Worm (Caenorhabditis elegans) whole organism, L1 larva: ENCODE data around the gene ubc-6.
"Not testable (repeated sequence)": the region's sequence is repeated elsewhere in the genome, so short reads cannot be mapped to it uniquely, and the experiment has no call there.

Source experiments
- C04F5.9 ChIP-seq: sonication (generic microtip); optimal IDR thresholded peaks from 2 replicates; lab custom pipeline; 2016; ENCODE audit warnings: missing genetic modification characterization, missing compliant biosample characterization
- C16A3.4 ChIP-seq: fragments of 150-350 bp; optimal IDR thresholded peaks from 2 replicates; lab custom pipeline; 2014; ENCODE audit warnings: missing biosample characterization, missing genetic modification characterization
- F16B12.6 ChIP-seq: fragments of 150-350 bp; optimal IDR thresholded peaks from 2 replicates; lab custom pipeline; 2014; ENCODE audit warnings: missing biosample characterization, missing genetic modification characterization
- Y116A8C.19 ChIP-seq: sonication (generic microtip); optimal IDR thresholded peaks from 2 replicates; lab custom pipeline; 2016; ENCODE audit warnings: missing compliant biosample characterization, missing genetic modification characterization, borderline replicate concordance
- alr-1 ChIP-seq: fragments of 200-800 bp; sonication (Bioruptor generic); optimal IDR thresholded peaks from 2 replicates; lab custom pipeline; 2018; ENCODE audit warnings: borderline replicate concordance, mild to moderate bottlenecking, missing genetic modification characterization, missing compliant biosample characterization
- aly-2 ChIP-seq: fragments of 150-350 bp; optimal IDR thresholded peaks from 2 replicates; lab custom pipeline; 2014; ENCODE audit warnings: missing biosample characterization, missing genetic modification characterization
- ceh-63 ChIP-seq: fragments of 200-800 bp; sonication (Bioruptor generic); optimal IDR thresholded peaks from 2 replicates; lab custom pipeline; 2018; ENCODE audit warnings: mild to moderate bottlenecking, missing genetic modification characterization, missing compliant biosample characterization
- ceh-82 ChIP-seq, 3 experiments: fragments of 150-350 bp in 1 of 3; sonication (generic microtip) in 2 of 3; optimal IDR thresholded peaks; 2 replicates each; lab custom pipeline; 2014 to 2017; ENCODE audit warnings: missing biosample characterization in 3 of 3, missing genetic modification characterization in 3 of 3
- ceh-88 ChIP-seq: fragments of 200-800 bp; sonication (Bioruptor generic); IDR thresholded peaks from 2 replicates; pipeline ENCODE4 v1.3.6; 2022; ENCODE audit warnings: missing genetic modification characterization, missing compliant biosample characterization
- ces-1 ChIP-seq: fragments of 150-350 bp; optimal IDR thresholded peaks from 2 replicates; lab custom pipeline; 2014; ENCODE audit warnings: missing biosample characterization, missing genetic modification reagents, missing genetic modification characterization
- dsc-1 ChIP-seq: sonication (generic microtip); optimal IDR thresholded peaks from 2 replicates; lab custom pipeline; 2016; ENCODE audit warnings: mild to moderate bottlenecking, missing genetic modification characterization, missing compliant biosample characterization
- efl-1 ChIP-seq, 4 experiments: fragments of 150-350 bp; optimal IDR thresholded peaks in 3 of 4; peaks in 1 of 4; 1 replicate in 1 of 4; 2 replicates in 3 of 4; lab custom pipeline; 2014; ENCODE audit warnings: missing biosample characterization in 2 of 4, missing genetic modification characterization in 2 of 4, missing genetic modification reagents in 2 of 4
- egl-27 ChIP-seq, 2 experiments: fragments of 150-350 bp in 1 of 2; sonication (generic microtip); optimal IDR thresholded peaks; 3 replicates each; lab custom pipeline; 2017 to 2018; ENCODE audit warnings: missing biosample characterization in 2 of 2, missing genetic modification characterization in 2 of 2, missing genetic modification reagents in 2 of 2
- elt-3 ChIP-seq, 6 experiments: fragments of 150-350 bp in 1 of 6; sonication (generic microtip); optimal IDR thresholded peaks; 2 replicates each; lab custom pipeline; 2017 to 2018; ENCODE audit warnings: missing biosample characterization in 6 of 6, missing genetic modification characterization in 6 of 6, inconsistent platforms in 1 of 6
- ets-5 ChIP-seq: fragments of 200-800 bp; sonication (Bioruptor generic); IDR thresholded peaks from 2 replicates; pipeline ENCODE4 v1.3.6; 2022; ENCODE audit warnings: missing genetic modification characterization, missing compliant biosample characterization
- fkh-10 ChIP-seq: sonication (generic microtip); optimal IDR thresholded peaks from 2 replicates; lab custom pipeline; 2017; ENCODE audit warnings: missing biosample characterization, missing genetic modification reagents, missing genetic modification characterization
- fkh-4 ChIP-seq: sonication (generic microtip); optimal IDR thresholded peaks from 2 replicates; lab custom pipeline; 2016; ENCODE audit warnings: missing compliant biosample characterization, missing genetic modification characterization, borderline replicate concordance
- fkh-8 ChIP-seq: sonication (generic microtip); optimal IDR thresholded peaks from 2 replicates; lab custom pipeline; 2016; ENCODE audit warnings: mild to moderate bottlenecking, missing genetic modification characterization, missing compliant biosample characterization
- fos-1 ChIP-seq: fragments of 150-350 bp; optimal IDR thresholded peaks from 2 replicates; lab custom pipeline; 2014; ENCODE audit warnings: missing biosample characterization, missing genetic modification characterization
- irx-1 ChIP-seq: sonication (generic microtip); optimal IDR thresholded peaks from 2 replicates; lab custom pipeline; 2016; ENCODE audit warnings: missing genetic modification characterization, missing compliant biosample characterization
- lin-14 ChIP-seq: fragments of 200-800 bp; sonication (Bioruptor generic); optimal IDR thresholded peaks from 2 replicates; lab custom pipeline; 2018; ENCODE audit warnings: mild to moderate bottlenecking, missing genetic modification characterization, moderate library complexity, missing compliant biosample characterization
- lin-35 ChIP-seq, 2 experiments: fragments of 150-350 bp; optimal IDR thresholded peaks; 2 replicates each; lab custom pipeline; 2014; ENCODE audit warnings: missing biosample characterization in 2 of 2, missing genetic modification characterization in 2 of 2, missing genetic modification reagents in 2 of 2
- lir-3 ChIP-seq: sonication (generic microtip); optimal IDR thresholded peaks from 2 replicates; lab custom pipeline; 2016; ENCODE audit warnings: mild to moderate bottlenecking, missing genetic modification characterization, moderate library complexity, missing compliant biosample characterization; ENCODE audit not compliant: poor library complexity
- lsy-2 ChIP-seq, 2 experiments: fragments of 150-350 bp; optimal IDR thresholded peaks; 2 replicates each; lab custom pipeline; 2014; ENCODE audit warnings: missing biosample characterization in 2 of 2, missing genetic modification characterization in 2 of 2
- mdl-1 ChIP-seq, 2 experiments: fragments of 150-350 bp; optimal IDR thresholded peaks; 2 replicates each; lab custom pipeline; 2014 to 2017; ENCODE audit warnings: missing biosample characterization in 2 of 2, missing genetic modification characterization in 2 of 2, inconsistent platforms in 1 of 2
- mef-2 ChIP-seq: fragments of 150-350 bp; optimal IDR thresholded peaks from 2 replicates; lab custom pipeline; 2014; ENCODE audit warnings: missing biosample characterization, missing genetic modification characterization
- mep-1 ChIP-seq: fragments of 150-350 bp; optimal IDR thresholded peaks from 2 replicates; lab custom pipeline; 2014; ENCODE audit warnings: missing biosample characterization, missing genetic modification characterization
- nhr-12 ChIP-seq: sonication (generic microtip); optimal IDR thresholded peaks from 2 replicates; lab custom pipeline; 2017; ENCODE audit warnings: missing biosample characterization, missing genetic modification characterization
- nhr-19 ChIP-seq: fragments of 200-800 bp; sonication (Bioruptor generic); conservative IDR thresholded peaks from 2 replicates; pipeline ENCODE4 v1.3.6; 2022; ENCODE audit warnings: missing genetic modification characterization, missing compliant biosample characterization
- nhr-20 ChIP-seq: sonication (generic microtip); optimal IDR thresholded peaks from 2 replicates; lab custom pipeline; 2016; ENCODE audit warnings: mild to moderate bottlenecking, missing genetic modification characterization, missing compliant biosample characterization
- nhr-71 ChIP-seq: sonication (generic microtip); optimal IDR thresholded peaks from 2 replicates; lab custom pipeline; 2016; ENCODE audit warnings: mild to moderate bottlenecking, missing genetic modification characterization, moderate library complexity, missing compliant biosample characterization
- nhr-76 ChIP-seq: sonication (generic microtip); optimal IDR thresholded peaks from 2 replicates; lab custom pipeline; 2017; ENCODE audit warnings: missing biosample characterization, missing genetic modification characterization
- nhr-85 ChIP-seq: sonication (generic microtip); peaks from one replicate; lab custom pipeline; 2016; ENCODE audit warnings: missing genetic modification characterization, inconsistent platforms, missing compliant biosample characterization
- nhr-90 ChIP-seq: sonication (generic microtip); optimal IDR thresholded peaks from 2 replicates; lab custom pipeline; 2016; ENCODE audit warnings: mild to moderate bottlenecking, missing genetic modification characterization, missing compliant biosample characterization; ENCODE audit not compliant: poor library complexity
- pax-3 ChIP-seq: fragments of 200-800 bp; sonication (Bioruptor generic); optimal IDR thresholded peaks from 2 replicates; lab custom pipeline; 2018; ENCODE audit warnings: mild to moderate bottlenecking, missing genetic modification characterization, moderate library complexity, missing compliant biosample characterization
- pqm-1 ChIP-seq: sonication (generic microtip); optimal IDR thresholded peaks from 3 replicates; lab custom pipeline; 2017; ENCODE audit warnings: missing biosample characterization, missing genetic modification characterization
- rnt-1 ChIP-seq: sonication (generic microtip); optimal IDR thresholded peaks from 2 replicates; lab custom pipeline; 2016; ENCODE audit warnings: mild to moderate bottlenecking, missing genetic modification characterization, moderate library complexity, missing compliant biosample characterization
- skn-1 ChIP-seq: fragments of 150-350 bp; optimal IDR thresholded peaks from 2 replicates; lab custom pipeline; 2014; ENCODE audit warnings: missing biosample characterization, missing genetic modification characterization
- snu-23 ChIP-seq: sonication (generic microtip); optimal IDR thresholded peaks from 2 replicates; lab custom pipeline; 2016; ENCODE audit warnings: missing genetic modification characterization, missing compliant biosample characterization
- sox-4 ChIP-seq: sonication (generic microtip); optimal IDR thresholded peaks from 2 replicates; lab custom pipeline; 2016; ENCODE audit warnings: missing genetic modification characterization, missing compliant biosample characterization
- sup-37 ChIP-seq: fragments of 200-800 bp; sonication (Bioruptor generic); optimal IDR thresholded peaks from 2 replicates; lab custom pipeline; 2018; ENCODE audit warnings: mild to moderate bottlenecking, missing genetic modification characterization, missing compliant biosample characterization
- tlp-1 ChIP-seq: fragments of 150-350 bp; optimal IDR thresholded peaks from 2 replicates; lab custom pipeline; 2014; ENCODE audit warnings: missing biosample characterization, missing genetic modification characterization
- unc-130 ChIP-seq: fragments of 150-350 bp; optimal IDR thresholded peaks from 2 replicates; lab custom pipeline; 2017; ENCODE audit warnings: missing biosample characterization, missing genetic modification characterization, inconsistent platforms
- unc-62 ChIP-seq: fragments of 150-350 bp; optimal IDR thresholded peaks from 2 replicates; lab custom pipeline; 2014; ENCODE audit warnings: missing biosample characterization, missing genetic modification reagents, missing genetic modification characterization
- unc-86 ChIP-seq: sonication (generic microtip); optimal IDR thresholded peaks from 2 replicates; lab custom pipeline; 2016; ENCODE audit warnings: missing genetic modification characterization, missing compliant biosample characterization
- zag-1 ChIP-seq: fragments of 150-350 bp; optimal IDR thresholded peaks from 2 replicates; lab custom pipeline; 2014; ENCODE audit warnings: missing biosample characterization, missing genetic modification characterization
- zip-4 ChIP-seq: fragments of 200-800 bp; sonication (Bioruptor generic); optimal IDR thresholded peaks from 2 replicates; lab custom pipeline; 2018; ENCODE audit warnings: mild to moderate bottlenecking, missing genetic modification characterization, moderate library complexity, missing compliant biosample characterization
- ztf-11 ChIP-seq, 2 experiments: sonication (generic microtip); optimal IDR thresholded peaks; 2 replicates each; lab custom pipeline; 2016 to 2017; ENCODE audit warnings: missing genetic modification characterization in 2 of 2, missing biosample characterization in 1 of 2, missing compliant biosample characterization in 1 of 2

Gene ubc-6

DNA sequence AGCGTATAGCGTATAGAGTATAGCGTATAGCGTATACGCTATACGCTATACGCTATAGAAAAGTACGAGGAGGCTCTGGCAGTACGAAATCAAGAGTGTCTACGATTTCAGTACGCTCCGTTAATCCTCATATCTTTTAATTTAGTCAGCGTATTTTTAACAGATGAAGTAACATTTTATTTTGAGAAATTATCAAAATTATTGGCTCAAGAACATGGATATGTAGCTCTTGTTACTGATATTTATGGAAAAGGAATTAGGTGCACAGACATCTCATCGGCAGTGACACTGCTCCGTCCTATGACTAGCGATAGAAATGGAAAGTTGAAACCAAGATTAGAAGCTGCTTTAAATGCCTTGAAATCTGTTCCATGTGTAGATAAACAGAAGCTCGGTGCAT is 44.0 kb upstream of the ubc-6 start, which contains the start of gene K02A2.1:
TSS of gene K02A2.1 (plus strand) at position 301 of the 400 bp plus-strand sequence.
- TF ChIP-seq elt-3 (tag; optimal IDR thresholded peaks at IDR 0.05; lab: Kevin White, UChicago); efl-1 (optimal IDR thresholded peaks at IDR 0.05; lab: Kevin White, UChicago); efl-1 (GFP tag; optimal IDR thresholded peaks at IDR 0.05 in 1 of 2; lab: Kevin White, UChicago); pax-3 (tag; lab: Kevin White, UChicago): not testable (repeated sequence)

DNA sequence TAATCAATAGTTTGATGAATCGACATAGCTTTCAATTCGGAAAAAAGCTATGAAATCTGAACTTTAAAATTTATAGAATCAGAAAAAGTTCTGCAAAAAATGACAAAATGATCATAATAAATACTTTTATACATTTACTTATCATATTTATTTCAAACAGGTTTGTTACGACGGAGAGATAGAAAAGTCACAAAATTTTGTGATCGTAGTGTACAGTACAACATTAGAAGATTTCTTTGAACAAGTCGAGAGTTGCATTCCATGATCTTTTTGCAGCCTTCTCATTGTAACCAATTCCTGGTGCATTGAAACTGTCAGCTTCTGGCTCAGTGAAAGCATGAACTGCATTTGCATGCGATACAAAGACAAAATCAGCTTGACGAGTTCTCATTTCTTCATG is 22.8 kb upstream of the ubc-6 start, which contains the start of gene D1022.3:
TSS of gene D1022.3 (minus strand) at position 101 of the 400 bp plus-strand sequence.
- TF ChIP-seq ets-5 (GFP tag; lab: Robert Waterston, UW), result no peak
- TF ChIP-seq snu-23 (GFP tag; lab: Kevin White, UChicago), result no peak
- TF ChIP-seq sox-4 (tag; lab: Kevin White, UChicago), result no peak
- TF ChIP-seq egl-27 (tag; optimal IDR thresholded peaks at IDR 0.05; lab: Kevin White, UChicago), result no peak
- TF ChIP-seq nhr-19 (GFP tag; lab: Robert Waterston, UW), result no peak
- TF ChIP-seq nhr-90 (tag; lab: Kevin White, UChicago), result no peak
- TF ChIP-seq skn-1 (tag; lab: Kevin White, UChicago), result no peak
- TF ChIP-seq lin-14 (GFP tag; lab: Kevin White, UChicago), result no peak
- no peak for TF ChIP-seq nhr-12 (tag; lab: Kevin White, UChicago)
- TF ChIP-seq ceh-63, result no peak
- no peak for TF ChIP-seq nhr-76

DNA sequence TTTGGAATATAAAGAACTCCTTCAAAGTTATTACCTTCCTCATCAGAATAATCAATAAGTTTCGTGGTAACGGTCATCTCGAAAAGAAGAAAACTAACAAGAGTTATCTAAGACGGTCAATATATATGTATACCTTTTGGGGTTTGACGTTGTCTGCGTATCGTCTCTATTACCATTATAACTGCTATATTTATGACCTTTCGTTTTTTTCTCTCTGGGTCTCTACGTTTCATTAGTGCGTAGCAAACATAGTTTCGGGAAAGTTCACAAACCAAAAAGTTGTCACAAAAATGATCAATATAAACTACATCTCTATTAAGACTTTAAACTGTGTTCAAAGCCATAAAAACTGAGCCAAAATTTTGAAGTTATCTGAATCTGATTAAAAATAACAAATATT is 21.8 kb upstream of the ubc-6 start, which contains the start of gene D1022.4:
TSS of gene D1022.4 (minus strand) at position 83 of the 400 bp plus-strand sequence.
- no peak for TF ChIP-seq mef-2 (tag; lab: Kevin White, UChicago)
- TF ChIP-seq snu-23 (GFP tag; lab: Kevin White, UChicago), result no peak
- no peak for TF ChIP-seq ceh-82 (tag; optimal IDR thresholded peaks at IDR 0.05; lab: Kevin White, UChicago)
- no peak for TF ChIP-seq fos-1 (tag; lab: Kevin White, UChicago)
- TF ChIP-seq alr-1 (tag; lab: Kevin White, UChicago), result no peak
- TF ChIP-seq pqm-1 (tag; lab: Kevin White, UChicago), result no peak
- TF ChIP-seq lin-35 (GFP tag; optimal IDR thresholded peaks at IDR 0.05; lab: Kevin White, UChicago), result peak in 1 of 2 experiments; percentile 49
- TF ChIP-seq sox-4 (tag; lab: Kevin White, UChicago), result no peak
- TF ChIP-seq F16B12.6 (tag; lab: Kevin White, UChicago), result no peak
- no peak for TF ChIP-seq mdl-1 (tag; optimal IDR thresholded peaks at IDR 0.05; lab: Kevin White, UChicago)
- no peak for TF ChIP-seq mep-1 (tag; lab: Kevin White, UChicago)
- TF ChIP-seq sup-37 (GFP tag; lab: Kevin White, UChicago), result no peak
- no peak for TF ChIP-seq zag-1 (tag; lab: Kevin White, UChicago)
- TF ChIP-seq unc-62 (GFP tag; lab: Kevin White, UChicago), result no peak
- TF ChIP-seq tlp-1, result no peak
- TF ChIP-seq dsc-1 (tag; lab: Kevin White, UChicago), result no peak
- TF ChIP-seq ces-1 (GFP tag; lab: Kevin White, UChicago), result no peak
- TF ChIP-seq zip-4 (GFP tag; lab: Kevin White, UChicago), result no peak
- no peak for TF ChIP-seq Y116A8C.19
- TF ChIP-seq nhr-85, result peak; percentile 60
- TF ChIP-seq lsy-2 (tag; optimal IDR thresholded peaks at IDR 0.05; lab: Kevin White, UChicago), result peak in 1 of 2 experiments; percentile 20
- TF ChIP-seq lir-3 (tag; lab: Kevin White, UChicago), result no peak
- TF ChIP-seq nhr-71, result no peak
- TF ChIP-seq aly-2 (tag; lab: Kevin White, UChicago), result no peak
- no peak for TF ChIP-seq unc-130 (tag; lab: Kevin White, UChicago)
- TF ChIP-seq C04F5.9 (tag; lab: Kevin White, UChicago), result no peak
- no peak for TF ChIP-seq fkh-10 (GFP tag; lab: Kevin White, UChicago)
- TF ChIP-seq C16A3.4, result no peak
- no peak for TF ChIP-seq fkh-8 (tag; lab: Kevin White, UChicago)
- no peak for TF ChIP-seq irx-1 (tag; lab: Kevin White, UChicago)
- no peak for TF ChIP-seq ceh-88 (GFP tag; lab: Robert Waterston, UW)
- TF ChIP-seq rnt-1 (tag; lab: Kevin White, UChicago), result no peak
- TF ChIP-seq ztf-11 (tag; optimal IDR thresholded peaks at IDR 0.05; lab: Kevin White, UChicago), result no peak
- TF ChIP-seq nhr-12 (tag; lab: Kevin White, UChicago), result no peak
- TF ChIP-seq fkh-4 (tag; lab: Kevin White, UChicago), result no peak
- no peak for TF ChIP-seq unc-86
- TF ChIP-seq nhr-19 (GFP tag; lab: Robert Waterston, UW), result no peak
- TF ChIP-seq nhr-20 (tag; lab: Kevin White, UChicago), result peak; percentile 33
- TF ChIP-seq egl-27 (tag; optimal IDR thresholded peaks at IDR 0.05; lab: Kevin White, UChicago), result no peak
